Fruit fly (Drosophila melanogaster) whole organism, embryonic: ENCODE measurements around the gene CG33927.

Experiments
- Bdp1 ChIP-seq: fragments of 200-800 bp; sonication (Bioruptor generic); optimal IDR thresholded peaks from 3 replicates; lab custom pipeline; 2016; ENCODE audit warnings: missing biosample characterization, missing genetic modification characterization
- CG1024 ChIP-seq: fragments of 200-800 bp; sonication (Bioruptor generic); IDR thresholded peaks from 2 replicates; pipeline ENCODE4 v1.3.6; 2022; ENCODE audit warnings: missing biosample characterization, missing genetic modification characterization
- CG10267 ChIP-seq: fragments of 200-800 bp; sonication (Bioruptor generic); optimal IDR thresholded peaks from 2 replicates; lab custom pipeline; 2018; ENCODE audit warnings: missing biosample characterization, mild to moderate bottlenecking, missing genetic modification characterization, moderate library complexity
- CG11696 ChIP-seq: fragments of 200-800 bp; sonication (Bioruptor generic); IDR thresholded peaks from 2 replicates; pipeline ENCODE4 v1.3.6; 2022; ENCODE audit warnings: missing biosample characterization, missing genetic modification characterization
- CG12236 ChIP-seq: fragments of 200-800 bp; sonication (Bioruptor generic); optimal IDR thresholded peaks from 2 replicates; lab custom pipeline; 2016; ENCODE audit warnings: missing biosample characterization, missing genetic modification characterization
- CG13287 ChIP-seq: fragments of 200-800 bp; sonication (Bioruptor generic); IDR thresholded peaks from 2 replicates; pipeline ENCODE4 v1.3.6; 2022; ENCODE audit warnings: missing biosample characterization, missing genetic modification characterization; ENCODE audit not compliant: partially characterized antibody
- CG13424 ChIP-seq: fragments of 200-800 bp; sonication (Bioruptor generic); optimal IDR thresholded peaks from 2 replicates; lab custom pipeline; 2019; ENCODE audit warnings: missing biosample characterization, mild to moderate bottlenecking, missing genetic modification characterization, moderate library complexity
- CG14014 ChIP-seq: fragments of 200-800 bp; sonication (Bioruptor generic); IDR thresholded peaks from 2 replicates; pipeline ENCODE4 v1.3.6; 2022; ENCODE audit warnings: missing biosample characterization, missing genetic modification characterization
- CG15514 ChIP-seq: fragments of 200-800 bp; sonication (Bioruptor generic); optimal IDR thresholded peaks from 3 replicates; lab custom pipeline; 2017; ENCODE audit warnings: missing biosample characterization, missing genetic modification characterization, mild to moderate bottlenecking, moderate library complexity, missing genetic modification reagents
- CG15696 ChIP-seq: fragments of 200-800 bp; sonication (Bioruptor generic); optimal IDR thresholded peaks from 2 replicates; lab custom pipeline; 2019; ENCODE audit warnings: missing biosample characterization, mild to moderate bottlenecking, missing genetic modification characterization, moderate library complexity
- CG1647 ChIP-seq: fragments of 200-800 bp; sonication (Bioruptor generic); optimal IDR thresholded peaks from 3 replicates; lab custom pipeline; 2016; ENCODE audit warnings: missing biosample characterization, missing genetic modification characterization
- CG17359 ChIP-seq: fragments of 200-800 bp; sonication (Bioruptor generic); optimal IDR thresholded peaks from 3 replicates; lab custom pipeline; 2018; ENCODE audit warnings: missing biosample characterization, mild to moderate bottlenecking, missing genetic modification characterization, moderate library complexity
- CG1792 ChIP-seq: fragments of 200-800 bp; sonication (Bioruptor generic); optimal IDR thresholded peaks from 2 replicates; lab custom pipeline; 2016; ENCODE audit warnings: missing biosample characterization, missing genetic modification characterization
- CG18262 ChIP-seq: fragments of 200-800 bp; optimal IDR thresholded peaks from 3 replicates; lab custom pipeline; 2019; ENCODE audit warnings: missing biosample characterization, mild to moderate bottlenecking, missing genetic modification characterization, moderate library complexity
- CG2875 ChIP-seq: fragments of 200-800 bp; sonication (Bioruptor generic); optimal IDR thresholded peaks from 2 replicates; lab custom pipeline; 2017; ENCODE audit warnings: missing biosample characterization, mild to moderate bottlenecking, missing genetic modification characterization, missing genetic modification reagents
- CG3065 ChIP-seq: fragments of 200-800 bp; sonication (Bioruptor generic); optimal IDR thresholded peaks from 2 replicates; lab custom pipeline; 2016; ENCODE audit warnings: missing biosample characterization, missing genetic modification characterization
- CG33213 ChIP-seq: fragments of 200-800 bp; sonication (Bioruptor generic); optimal IDR thresholded peaks from 3 replicates; lab custom pipeline; 2016; ENCODE audit warnings: missing biosample characterization, missing genetic modification characterization
- CG4328 ChIP-seq: fragments of 200-800 bp; sonication (Bioruptor generic); optimal IDR thresholded peaks from 3 replicates; lab custom pipeline; 2017; ENCODE audit warnings: missing biosample characterization, missing genetic modification reagents, missing genetic modification characterization
- CG5245 ChIP-seq: fragments of 200-800 bp; sonication (Bioruptor generic); optimal IDR thresholded peaks from 3 replicates; lab custom pipeline; 2016; ENCODE audit warnings: missing biosample characterization, missing genetic modification characterization
- CG6254 ChIP-seq: fragments of 200-800 bp; sonication (Bioruptor generic); optimal IDR thresholded peaks from 3 replicates; lab custom pipeline; 2017; ENCODE audit warnings: mild to moderate bottlenecking, missing biosample characterization, missing genetic modification reagents, missing genetic modification characterization
- CG7786 ChIP-seq: fragments of 200-800 bp; sonication (Bioruptor generic); optimal IDR thresholded peaks from 2 replicates; lab custom pipeline; 2016; ENCODE audit warnings: missing biosample characterization, missing genetic modification characterization
- CG7963 ChIP-seq: fragments of 200-800 bp; sonication (Bioruptor generic); IDR thresholded peaks from 3 replicates; pipeline ENCODE4 v1.3.6; 2022; ENCODE audit warnings: missing biosample characterization, missing genetic modification characterization; ENCODE audit not compliant: partially characterized antibody
- CG8290 ChIP-seq, 3 experiments: fragments of 200-800 bp; sonication (Bioruptor generic); optimal IDR thresholded peaks; 2 replicates each; lab custom pipeline; 2016 to 2019; ENCODE audit warnings: missing biosample characterization in 3 of 3, missing genetic modification characterization in 3 of 3, mild to moderate bottlenecking in 2 of 3, moderate library complexity in 1 of 3
- CG8478 ChIP-seq: fragments of >200 bp; optimal IDR thresholded peaks from 2 replicates; lab custom pipeline; 2018
- CG9609 ChIP-seq: fragments of 200-800 bp; sonication (Bioruptor generic); optimal IDR thresholded peaks from 3 replicates; lab custom pipeline; 2016; ENCODE audit warnings: missing biosample characterization, missing genetic modification characterization
- CG9932 ChIP-seq: fragments of 200-800 bp; sonication (Bioruptor generic); IDR thresholded peaks from 2 replicates; pipeline ENCODE4 v1.3.6; 2022; ENCODE audit warnings: missing biosample characterization, missing genetic modification characterization
- HmgD ChIP-seq: fragments of 200-800 bp; sonication (Bioruptor generic); optimal IDR thresholded peaks from 3 replicates; lab custom pipeline; 2016; ENCODE audit warnings: missing biosample characterization, missing genetic modification characterization
- Hmr ChIP-seq: fragments of 200-800 bp; sonication (Bioruptor generic); optimal IDR thresholded peaks from 3 replicates; lab custom pipeline; 2017; ENCODE audit warnings: mild to moderate bottlenecking, missing biosample characterization, missing genetic modification reagents, missing genetic modification characterization
- Hr78 ChIP-seq, 2 experiments: fragments of 200-800 bp in 1 of 2; fragments of >200 bp in 1 of 2; sonication (Bioruptor generic) in 1 of 2; optimal IDR thresholded peaks; 2 replicates each; lab custom pipeline; 2017 to 2019; ENCODE audit warnings: missing biosample characterization in 2 of 2, missing genetic modification characterization in 2 of 2, mild to moderate bottlenecking in 1 of 2, moderate library complexity in 1 of 2
- MTF-1 ChIP-seq: fragments of 200-800 bp; sonication (Bioruptor generic); optimal IDR thresholded peaks from 2 replicates; lab custom pipeline; 2018; ENCODE audit warnings: missing biosample characterization, mild to moderate bottlenecking, missing genetic modification characterization, borderline replicate concordance
- NC2β ChIP-seq: fragments of 200-800 bp; sonication (Bioruptor generic); optimal IDR thresholded peaks from 2 replicates; lab custom pipeline; 2016; ENCODE audit warnings: missing biosample characterization, missing genetic modification characterization
- NFAT ChIP-seq: fragments of 200-800 bp; sonication (Bioruptor generic); IDR thresholded peaks from 2 replicates; pipeline ENCODE4 v1.3.6; 2022; ENCODE audit warnings: missing biosample characterization, missing genetic modification characterization
- Sox100B ChIP-seq: fragments of 200-800 bp; sonication (Bioruptor generic); optimal IDR thresholded peaks from 3 replicates; lab custom pipeline; 2018; ENCODE audit warnings: missing biosample characterization, mild to moderate bottlenecking, missing genetic modification characterization
- al ChIP-seq: fragments of 200-800 bp; sonication (Bioruptor generic); IDR thresholded peaks from 2 replicates; pipeline ENCODE4 v1.3.6; 2022; ENCODE audit warnings: missing biosample characterization, missing genetic modification characterization
- bowl ChIP-seq: fragments of 200-800 bp; sonication (Bioruptor generic); IDR thresholded peaks from 2 replicates; pipeline ENCODE4 v1.3.6; 2022; ENCODE audit warnings: missing biosample characterization, missing genetic modification characterization
- cato ChIP-seq: fragments of 200-800 bp; sonication (Bioruptor generic); optimal IDR thresholded peaks from 2 replicates; lab custom pipeline; 2016; ENCODE audit warnings: missing biosample characterization, missing genetic modification characterization, borderline replicate concordance
- da ChIP-seq: fragments of 200-800 bp; sonication (Bioruptor generic); optimal IDR thresholded peaks from 2 replicates; lab custom pipeline; 2016; ENCODE audit warnings: missing biosample characterization, missing genetic modification characterization
- ftz-f1 ChIP-seq: fragments of 200-800 bp; sonication (Bioruptor generic); optimal IDR thresholded peaks from 2 replicates; lab custom pipeline; 2016; ENCODE audit warnings: missing biosample characterization, missing genetic modification characterization
- gce ChIP-seq: fragments of 200-800 bp; sonication (Bioruptor generic); IDR thresholded peaks from 3 replicates; pipeline ENCODE4 v1.3.6; 2022; ENCODE audit warnings: missing biosample characterization, missing genetic modification characterization
- lilli ChIP-seq: fragments of 200-800 bp; sonication (Bioruptor generic); optimal IDR thresholded peaks from 3 replicates; lab custom pipeline; 2016; ENCODE audit warnings: missing biosample characterization, missing genetic modification characterization
- phol ChIP-seq: fragments of 200-800 bp; sonication (Bioruptor generic); optimal IDR thresholded peaks from 3 replicates; lab custom pipeline; 2018; ENCODE audit warnings: missing biosample characterization, mild to moderate bottlenecking, missing genetic modification characterization, moderate library complexity
- pnt ChIP-seq: fragments of 200-800 bp; sonication (Bioruptor generic); optimal IDR thresholded peaks from 3 replicates; lab custom pipeline; 2016; ENCODE audit warnings: missing biosample characterization, missing genetic modification characterization
- pros ChIP-seq: fragments of 200-800 bp; sonication (Bioruptor generic); optimal IDR thresholded peaks from 3 replicates; lab custom pipeline; 2019; ENCODE audit warnings: missing biosample characterization, mild to moderate bottlenecking, missing genetic modification characterization, moderate library complexity
- ranshi ChIP-seq: fragments of 200-800 bp; sonication (Bioruptor generic); IDR thresholded peaks from 2 replicates; pipeline ENCODE4 v1.3.6; 2022; ENCODE audit warnings: missing biosample characterization, missing genetic modification characterization
- row ChIP-seq: fragments of 200-800 bp; sonication (Bioruptor generic); IDR thresholded peaks from 3 replicates; pipeline ENCODE4 v1.3.6; 2022; ENCODE audit warnings: missing biosample characterization, missing genetic modification characterization
- schlank ChIP-seq: fragments of 200-800 bp; sonication (Bioruptor generic); optimal IDR thresholded peaks from 2 replicates; lab custom pipeline; 2018; ENCODE audit warnings: missing biosample characterization, mild to moderate bottlenecking, missing genetic modification characterization
- sisA ChIP-seq: fragments of 200-800 bp; sonication (Bioruptor generic); IDR thresholded peaks from 2 replicates; pipeline ENCODE4 v1.3.6; 2022; ENCODE audit warnings: missing biosample characterization, missing genetic modification characterization
- stc ChIP-seq: fragments of 200-800 bp; sonication (Bioruptor generic); IDR thresholded peaks from 2 replicates; pipeline ENCODE4 v1.3.6; 2022; ENCODE audit warnings: missing biosample characterization, missing genetic modification characterization
- trem ChIP-seq: fragments of 200-800 bp; optimal IDR thresholded peaks from 3 replicates; lab custom pipeline; 2019; ENCODE audit warnings: missing biosample characterization, mild to moderate bottlenecking, missing genetic modification characterization, moderate library complexity

The CG33927 gene

DNA sequence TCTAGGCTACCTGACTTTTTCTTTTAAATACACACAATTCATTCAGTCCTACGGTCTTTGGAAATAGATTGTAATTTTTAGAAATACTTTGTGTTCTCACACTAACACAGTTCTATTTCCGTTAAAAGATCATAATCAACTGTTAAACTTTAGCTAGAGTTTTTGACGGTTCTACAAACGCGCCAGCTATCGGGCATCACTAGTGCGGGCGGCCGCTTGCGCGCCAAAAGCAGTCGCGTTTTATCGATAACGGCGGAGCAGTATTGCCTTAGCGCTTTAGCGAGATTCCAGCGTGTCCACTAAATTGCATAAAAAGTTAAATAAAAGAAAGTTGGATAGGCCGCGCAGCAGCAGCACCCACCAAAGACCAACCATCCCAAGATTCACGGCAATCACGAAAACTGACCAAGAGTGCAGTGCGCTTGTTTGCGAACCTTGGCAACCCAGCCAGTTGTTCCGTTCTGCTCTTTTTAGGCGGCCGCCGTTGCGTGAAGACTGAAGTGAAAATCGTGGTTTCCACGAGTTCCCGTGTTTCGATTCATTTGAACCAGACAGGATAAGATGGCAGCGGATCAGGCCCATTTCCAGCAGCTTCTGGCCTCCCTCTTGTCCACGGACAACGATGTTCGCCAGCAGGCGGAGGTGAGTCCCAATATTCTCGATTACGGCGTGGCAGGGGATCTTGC, 41.1 kb downstream of the CG33927 start, which contains the start of gene Karybeta3 (continued):
- TF ChIP-seq NC2β (peak; percentile 85), trem (peak; percentile 79), CG12236 (GFP tag; lab: Kevin White, UChicago) (peak; percentile 47), CG17359 (peak; percentile 61), CG14014 (GFP tag; lab: Robert Waterston, UW) (peak; percentile 70), CG13287 (GFP tag; lab: Robert Waterston, UW) (peak; percentile 73), Bdp1 (GFP tag; lab: Kevin White, UChicago) (peak; percentile 64), ftz-f1 (peak; percentile 27), MTF-1 (GFP tag; lab: Kevin White, UChicago) (peak; percentile 12), NFAT (GFP tag; lab: Robert Waterston, UW) (peak; percentile 77), gce (peak; percentile 71; the same call in 1 of the 3 replicates), CG1024 (GFP tag; lab: Robert Waterston, UW) (peak; percentile 53; the same call in 1 of the 2 replicates), CG9932 (peak; percentile 81), CG33213 (GFP tag; lab: Kevin White, UChicago) (peak; percentile 85), ranshi (GFP tag; lab: Robert Waterston, UW) (peak; percentile 80; the same call in 1 of the 2 replicates), CG15696 (tag; lab: Kevin White, UChicago) (peak; percentile 5), CG10267 (tag; lab: Kevin White, UChicago) (peak; percentile 70), CG8290 (GFP tag; optimal IDR thresholded peaks at IDR 0.05; lab: Kevin White, UChicago) (peak; percentile 77), CG8290 (tag; optimal IDR thresholded peaks at IDR 0.05; lab: Kevin White, UChicago) (peak; percentile 13 to 46), CG3065 (GFP tag; lab: Kevin White, UChicago) (peak; percentile 9), CG1647 (GFP tag; lab: Kevin White, UChicago) (peak; percentile 63), lilli (GFP tag; lab: Kevin White, UChicago) (peak; percentile 86), CG2875 (peak; percentile 14), schlank (tag; lab: Kevin White, UChicago) (peak; percentile 48), CG13424 (tag; lab: Kevin White, UChicago) (peak; percentile 62), al (peak; percentile 67), cato (GFP tag; lab: Kevin White, UChicago) (peak; percentile 28), phol (peak; percentile 67), Sox100B (GFP tag; lab: Kevin White, UChicago) (peak; percentile 21), CG6254 (GFP tag; lab: Kevin White, UChicago) (peak; percentile 14), da (GFP tag; lab: Kevin White, UChicago) (no peak), sisA (GFP tag; lab: Robert Waterston, UW) (peak; percentile 71; the same call in 1 of the 2 replicates), CG8478 (no peak), Hmr (GFP tag; lab: Kevin White, UChicago) (peak; percentile 82), CG15514 (peak; percentile 93), Hr78 (GFP tag; optimal IDR thresholded peaks at IDR 0.05; lab: Kevin White, UChicago) (no peak), CG7786 (GFP tag; lab: Kevin White, UChicago) (peak; percentile 77), row (GFP tag; lab: Robert Waterston, UW) (peak; percentile 83), CG9609 (GFP tag; lab: Kevin White, UChicago) (peak; percentile 81), pros (GFP tag; lab: Kevin White, UChicago) (no peak), CG4328 (peak; percentile 65), pnt (GFP tag; lab: Kevin White, UChicago) (peak; percentile 73), CG1792 (GFP tag; lab: Kevin White, UChicago) (peak; percentile 83), CG18262 (tag; lab: Kevin White, UChicago) (peak; percentile 42), CG11696 (0 out of 2 replicates have a peak, but pooled peaks have one; percentile 16), bowl (no peak), CG5245 (GFP tag; lab: Kevin White, UChicago) (peak; percentile 73), stc (GFP tag; lab: Robert Waterston, UW) (peak; percentile 85), CG7963 (GFP tag; lab: Robert Waterston, UW) (0 out of 3 replicates have a peak, but pooled peaks have one; percentile 50), HmgD (GFP tag; lab: Kevin White, UChicago) (peak; percentile 80)
